Worm (Caenorhabditis elegans) whole organism, L4/young adult: ENCODE data around the gene str-1.

Source experiments
- dao-5 ChIP-seq: sonication (generic microtip); optimal IDR thresholded peaks from 2 replicates; lab custom pipeline; 2016; ENCODE audit warnings: missing genotype, missing genetic modification characterization, moderate library complexity, missing compliant biosample characterization
- him-1 ChIP-seq: sonication (generic microtip); optimal IDR thresholded peaks from 2 replicates; lab custom pipeline; 2016; ENCODE audit warnings: missing genotype, missing genetic modification reagents, missing genetic modification characterization, missing compliant biosample characterization

ce11 chrIV:7176887-7177286 lies 3.3 kb downstream of the str-1 start, which contains the start of gene str-44:
- TF ChIP-seq dao-5 (tag; lab: Kevin White, UChicago) (no peak), him-1 (no peak)
